Worm (Caenorhabditis elegans) whole organism, young adult: ENCODE results near the gene Y47D7A.9.
A peak's percentile ranks its signal among the peaks of the same experiment; 100 is the strongest.

ENCODE experiments used
- B0035.1 ChIP-seq: sonication (generic microtip); optimal IDR thresholded peaks from 2 replicates; lab custom pipeline; 2016; ENCODE audit warnings: missing genetic modification characterization, mild to moderate bottlenecking, missing compliant biosample characterization, missing genotype, missing genetic modification reagents
- C06A6.2 ChIP-seq: fragments of 200-800 bp; sonication (Bioruptor generic); conservative IDR thresholded peaks from 2 replicates; pipeline ENCODE4 v1.3.6; 2022; ENCODE audit warnings: missing genetic modification characterization, missing compliant biosample characterization
- F23B12.7 ChIP-seq: sonication (generic microtip); optimal IDR thresholded peaks from 2 replicates; lab custom pipeline; 2017; ENCODE audit warnings: missing genetic modification characterization, mild to moderate bottlenecking, missing compliant biosample characterization, antibody characterized with exemption, moderate library complexity; ENCODE audit not compliant: insufficient read depth
- K11D2.4 ChIP-seq: fragments of 200-800 bp; sonication (Bioruptor generic); IDR thresholded peaks from 2 replicates; pipeline ENCODE4 v1.3.6; 2022; ENCODE audit warnings: missing genetic modification reagents, missing genetic modification characterization, missing compliant biosample characterization
- T07F8.4 ChIP-seq: sonication (generic microtip); optimal IDR thresholded peaks from 2 replicates; lab custom pipeline; 2016; ENCODE audit warnings: mild to moderate bottlenecking, missing genetic modification characterization, moderate library complexity, missing compliant biosample characterization
- Y53F4B.3 ChIP-seq: fragments of 200-800 bp; sonication (Bioruptor generic); IDR thresholded peaks from 2 replicates; pipeline ENCODE4 v1.3.6; 2022; ENCODE audit warnings: missing genetic modification reagents, missing genetic modification characterization, missing compliant biosample characterization
- Y67H2A.10 ChIP-seq: fragments of 200-800 bp; sonication (Bioruptor generic); conservative IDR thresholded peaks from 2 replicates; pipeline ENCODE4 v1.3.6; 2022; ENCODE audit warnings: missing genetic modification reagents, missing genetic modification characterization, missing compliant biosample characterization
- akir-1 ChIP-seq: fragments of 200-800 bp; sonication (Bioruptor generic); optimal IDR thresholded peaks from 2 replicates; lab custom pipeline; 2018; ENCODE audit warnings: mild to moderate bottlenecking, missing genetic modification characterization, moderate library complexity, missing compliant biosample characterization
- ama-1 ChIP-seq, 3 experiments: fragments of 150-350 bp in 1 of 3; sonication (generic microtip) in 2 of 3; optimal IDR thresholded peaks; 2 replicates each; lab custom pipeline; 2014 to 2018; ENCODE audit warnings: missing biosample characterization in 2 of 3, missing genetic modification characterization in 2 of 3, missing genetic modification reagents in 2 of 3
- aptf-2 ChIP-seq: fragments of 200-800 bp; sonication (Bioruptor generic); conservative IDR thresholded peaks from 2 replicates; pipeline ENCODE4 v1.3.6; 2022; ENCODE audit warnings: missing genetic modification reagents, missing genetic modification characterization, missing compliant biosample characterization
- aptf-3 ChIP-seq: fragments of 200-800 bp; sonication (Bioruptor generic); IDR thresholded peaks from 2 replicates; pipeline ENCODE4 v1.3.6; 2022; ENCODE audit warnings: missing genetic modification characterization, missing compliant biosample characterization
- athp-1 ChIP-seq: sonication (generic microtip); optimal IDR thresholded peaks from 2 replicates; lab custom pipeline; 2017; ENCODE audit warnings: mild to moderate bottlenecking, missing genetic modification characterization, missing compliant biosample characterization
- attf-5 ChIP-seq: fragments of 200-800 bp; sonication (Bioruptor generic); optimal IDR thresholded peaks from 2 replicates; lab custom pipeline; 2018; ENCODE audit warnings: mild to moderate bottlenecking, missing genetic modification characterization, missing compliant biosample characterization
- bed-2 ChIP-seq: fragments of 200-800 bp; sonication (Bioruptor generic); IDR thresholded peaks from 2 replicates; pipeline ENCODE4 v1.3.6; 2022; ENCODE audit warnings: missing genetic modification reagents, missing genetic modification characterization, missing compliant biosample characterization
- ccch-3 ChIP-seq: fragments of 200-800 bp; sonication (Bioruptor generic); optimal IDR thresholded peaks from 2 replicates; lab custom pipeline; 2018; ENCODE audit warnings: mild to moderate bottlenecking, missing genetic modification characterization, missing compliant biosample characterization
- chd-7 ChIP-seq: sonication (generic microtip); optimal IDR thresholded peaks from 2 replicates; lab custom pipeline; 2016; ENCODE audit warnings: mild to moderate bottlenecking, missing genetic modification characterization, moderate library complexity, missing compliant biosample characterization
- die-1 ChIP-seq: sonication (generic microtip); optimal IDR thresholded peaks from 2 replicates; lab custom pipeline; 2016; ENCODE audit warnings: missing genotype, mild to moderate bottlenecking, missing genetic modification characterization, missing compliant biosample characterization
- fkh-3 ChIP-seq: sonication (generic microtip); optimal IDR thresholded peaks from 2 replicates; lab custom pipeline; 2016; ENCODE audit warnings: mild to moderate bottlenecking, missing genetic modification characterization, missing compliant biosample characterization
- hlh-26 ChIP-seq: fragments of 200-800 bp; sonication (Bioruptor generic); conservative IDR thresholded peaks from 2 replicates; pipeline ENCODE4 v1.3.6; 2022; ENCODE audit warnings: missing genetic modification reagents, missing genetic modification characterization, missing compliant biosample characterization
- hsf-1 ChIP-seq: fragments of 200-800 bp; sonication (Bioruptor generic); IDR thresholded peaks from 2 replicates; pipeline ENCODE4 v1.3.6; 2022; ENCODE audit warnings: missing genetic modification reagents, missing genetic modification characterization, missing compliant biosample characterization
- lin-26 ChIP-seq: fragments of 200-800 bp; sonication (Bioruptor generic); IDR thresholded peaks from 2 replicates; pipeline ENCODE4 v1.3.6; 2022; ENCODE audit warnings: missing genetic modification reagents, missing genetic modification characterization, missing compliant biosample characterization
- lin-54 ChIP-seq: fragments of 200-800 bp; sonication (Bioruptor generic); optimal IDR thresholded peaks from 2 replicates; lab custom pipeline; 2018; ENCODE audit warnings: mild to moderate bottlenecking, missing genetic modification characterization, missing compliant biosample characterization
- lsy-27 ChIP-seq: sonication (generic microtip); optimal IDR thresholded peaks from 2 replicates; lab custom pipeline; 2017; ENCODE audit warnings: missing genetic modification characterization, mild to moderate bottlenecking, missing compliant biosample characterization, antibody characterized with exemption, missing genotype, borderline replicate concordance; ENCODE audit not compliant: insufficient read depth
- madf-10 ChIP-seq: sonication (generic microtip); optimal IDR thresholded peaks from 2 replicates; lab custom pipeline; 2016; ENCODE audit warnings: mild to moderate bottlenecking, missing genetic modification characterization, missing compliant biosample characterization
- madf-3 ChIP-seq: fragments of 200-800 bp; sonication (Bioruptor generic); IDR thresholded peaks from 2 replicates; pipeline ENCODE4 v1.3.6; 2022; ENCODE audit warnings: missing genetic modification reagents, missing genetic modification characterization, missing compliant biosample characterization
- madf-6 ChIP-seq: fragments of 200-800 bp; sonication (Bioruptor generic); IDR thresholded peaks from 2 replicates; pipeline ENCODE4 v1.3.6; 2022; ENCODE audit warnings: missing genetic modification reagents, missing genetic modification characterization, missing compliant biosample characterization
- nhr-120 ChIP-seq: fragments of 200-800 bp; sonication (Bioruptor generic); IDR thresholded peaks from 2 replicates; pipeline ENCODE4 v1.3.6; 2022; ENCODE audit warnings: missing genetic modification characterization, missing compliant biosample characterization
- nhr-179 ChIP-seq: sonication (generic microtip); optimal IDR thresholded peaks from 2 replicates; lab custom pipeline; 2016; ENCODE audit warnings: mild to moderate bottlenecking, missing genetic modification characterization, missing compliant biosample characterization
- nhr-90 ChIP-seq: sonication (generic microtip); optimal IDR thresholded peaks from 2 replicates; lab custom pipeline; 2016; ENCODE audit warnings: missing genotype, mild to moderate bottlenecking, missing genetic modification characterization, missing compliant biosample characterization
- sdz-38 ChIP-seq: sonication (generic microtip); optimal IDR thresholded peaks from 2 replicates; lab custom pipeline; 2016; ENCODE audit warnings: missing genotype, missing genetic modification characterization, missing compliant biosample characterization
- sea-2 ChIP-seq: fragments of 200-800 bp; sonication (Bioruptor generic); IDR thresholded peaks from 2 replicates; pipeline ENCODE4 v1.3.6; 2022; ENCODE audit warnings: missing genetic modification characterization, missing compliant biosample characterization
- snpc-1.1 ChIP-seq: sonication (generic microtip); optimal IDR thresholded peaks from 2 replicates; lab custom pipeline; 2017; ENCODE audit warnings: missing genetic modification characterization, mild to moderate bottlenecking, missing compliant biosample characterization, antibody characterized with exemption, moderate library complexity, missing genotype, missing genetic modification reagents; ENCODE audit not compliant: insufficient read depth
- sptf-2 ChIP-seq: fragments of 200-800 bp; sonication (Bioruptor generic); optimal IDR thresholded peaks from 2 replicates; lab custom pipeline; 2018; ENCODE audit warnings: mild to moderate bottlenecking, missing genetic modification characterization, missing compliant biosample characterization
- tlf-1 ChIP-seq: fragments of 200-800 bp; sonication (Bioruptor generic); optimal IDR thresholded peaks from 2 replicates; lab custom pipeline; 2018; ENCODE audit warnings: mild to moderate bottlenecking, missing genetic modification characterization, missing compliant biosample characterization
- unc-130 ChIP-seq: sonication (generic microtip); optimal IDR thresholded peaks from 2 replicates; lab custom pipeline; 2016; ENCODE audit warnings: missing genetic modification reagents, missing genetic modification characterization, missing compliant biosample characterization
- unc-62 ChIP-seq: fragments of 150-350 bp; optimal IDR thresholded peaks from 2 replicates; lab custom pipeline; 2014; ENCODE audit warnings: missing biosample characterization, missing genetic modification reagents, missing genetic modification characterization
- zfh-2 ChIP-seq: fragments of 200-800 bp; sonication (Bioruptor generic); conservative IDR thresholded peaks from 2 replicates; pipeline ENCODE4 v1.3.6; 2022; ENCODE audit warnings: missing genetic modification reagents, missing genetic modification characterization, missing compliant biosample characterization
- zim-3 ChIP-seq: sonication (generic microtip); optimal IDR thresholded peaks from 2 replicates; lab custom pipeline; 2017; ENCODE audit warnings: mild to moderate bottlenecking, missing genetic modification characterization, moderate library complexity, missing compliant biosample characterization

Y47D7A.9 gene

ce11 chrV:4429576-4429975, 5.8 kb upstream of the Y47D7A.9 start, which contains the start of gene Y47D7A.12:
Y47D7A.12 (minus strand) TSS chrV:4429676.
- TF ChIP-seq madf-3 (GFP tag; lab: Robert Waterston, UW), result no peak
- TF ChIP-seq sptf-2, result no peak
- TF ChIP-seq sea-2, result no peak
- no peak for TF ChIP-seq K11D2.4 (GFP tag; lab: Robert Waterston, UW)
- no peak for TF ChIP-seq bed-2 (GFP tag; lab: Robert Waterston, UW)
- TF ChIP-seq aptf-2 (GFP tag; lab: Robert Waterston, UW), result no peak

DNA sequence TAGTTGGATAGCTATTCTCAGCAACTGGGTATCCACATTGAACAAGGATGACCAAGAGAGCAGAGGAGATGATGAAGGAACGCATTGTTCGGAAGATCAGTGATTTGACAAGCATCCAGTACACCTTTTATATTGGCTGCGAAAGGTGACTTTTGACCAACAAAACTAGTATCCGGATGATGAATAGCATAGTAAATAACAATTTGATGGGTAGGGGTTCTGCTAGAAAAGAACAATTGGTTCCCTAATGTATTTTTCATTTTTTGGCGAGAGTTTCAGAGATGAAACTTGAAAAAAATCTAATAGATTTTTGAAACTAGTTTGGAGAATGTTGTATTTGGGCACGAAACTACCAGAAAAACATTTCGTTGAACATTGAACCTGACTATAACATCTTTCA, 4.4 kb upstream of the Y47D7A.9 start, which contains the start of gene Y47D7A.11:
Gene Y47D7A.11, minus strand, starts transcription at position 101 of the 400 bp plus-strand sequence.
- TF ChIP-seq F23B12.7 (tag; lab: Kevin White, UChicago) (no peak), die-1 (no peak), athp-1 (tag; lab: Kevin White, UChicago) (no peak), C06A6.2 (no peak), akir-1 (GFP tag; lab: Kevin White, UChicago) (no peak), fkh-3 (no peak), unc-130 (no peak), lsy-27 (tag; lab: Kevin White, UChicago) (no peak), hsf-1 (GFP tag; lab: Robert Waterston, UW) (no peak), ccch-3 (GFP tag; lab: Kevin White, UChicago) (no peak)

ce11 chrV:4423087-4423486, 673 bp downstream of the Y47D7A.9 start:
- no peak for TF ChIP-seq Y53F4B.3
- no peak for TF ChIP-seq nhr-179
- no peak for TF ChIP-seq hlh-26 (GFP tag; lab: Robert Waterston, UW)
- peak; percentile 35; the same call in 1 of the 2 replicates for TF ChIP-seq lin-26
- no peak for TF ChIP-seq nhr-90 (tag; lab: Kevin White, UChicago)
- peak; percentile 70 for TF ChIP-seq zfh-2 (GFP tag; lab: Robert Waterston, UW)

ce11 chrV:4422127-4422526, 1.6 kb downstream of the Y47D7A.9 start, which contains the start of gene skr-7:
skr-7 (plus strand) TSS chrV:4422427.
- TF ChIP-seq madf-10 (tag; lab: Kevin White, UChicago) (no peak), attf-5 (no peak)

DNA sequence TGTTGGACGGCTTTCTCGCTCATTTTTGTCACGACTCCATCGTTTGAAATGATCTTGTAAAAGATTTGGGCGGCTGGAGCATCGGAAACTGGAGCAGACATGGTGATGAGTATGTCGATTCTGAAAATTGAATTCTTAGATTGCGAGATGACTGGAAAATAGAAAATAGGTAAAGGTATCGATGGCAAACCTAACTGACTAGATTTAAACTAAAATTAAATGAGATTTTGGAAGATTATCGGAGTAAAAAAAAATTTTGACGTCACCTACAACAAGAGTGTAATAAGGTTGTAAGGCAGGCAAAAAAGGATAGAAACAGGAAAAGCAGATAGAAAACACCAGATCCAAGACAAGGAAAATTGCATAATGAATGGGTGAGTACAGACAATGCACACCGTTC, 2.3 kb downstream of the Y47D7A.9 start, which contains the start of gene skr-14:
Gene skr-14, minus strand, starts transcription at position 101 of the 400 bp plus-strand sequence.
- TF ChIP-seq unc-62 (GFP tag; lab: Kevin White, UChicago) (no peak), B0035.1 (tag; lab: Kevin White, UChicago) (no peak), chd-7 (no peak), lin-54 (GFP tag; lab: Kevin White, UChicago) (no peak), Y67H2A.10 (no peak), sea-2 (no peak), tlf-1 (no peak), ama-1 (optimal IDR thresholded peaks at IDR 0.05; lab: Kevin White, UChicago) (no peak), ama-1 (GFP tag; optimal IDR thresholded peaks at IDR 0.05; lab: Kevin White, UChicago) (no peak), madf-6 (GFP tag; lab: Robert Waterston, UW) (no peak), unc-130 (no peak), sdz-38 (tag; lab: Kevin White, UChicago) (no peak), ccch-3 (GFP tag; lab: Kevin White, UChicago) (no peak), snpc-1.1 (no peak), nhr-120 (GFP tag; lab: Robert Waterston, UW) (no peak), zim-3 (tag; lab: Kevin White, UChicago) (no peak), T07F8.4 (no peak), aptf-3 (GFP tag; lab: Robert Waterston, UW) (no peak)
